Fruit fly (Drosophila melanogaster) whole organism, embryonic: ENCODE measurements around the gene eIF3i.

Experiments used
- CG12219 ChIP-seq: fragments of 200-800 bp; sonication (Bioruptor generic); optimal IDR thresholded peaks from 3 replicates; lab custom pipeline; 2018; ENCODE audit warnings: missing biosample characterization, mild to moderate bottlenecking, missing genetic modification characterization
- CG12391 ChIP-seq: fragments of 200-800 bp; sonication (Bioruptor generic); optimal IDR thresholded peaks from 3 replicates; lab custom pipeline; 2018; ENCODE audit warnings: missing biosample characterization, mild to moderate bottlenecking, missing genetic modification characterization, moderate library complexity
- CG12942 ChIP-seq: fragments of 200-800 bp; sonication (Bioruptor generic); optimal IDR thresholded peaks from 3 replicates; lab custom pipeline; 2016; ENCODE audit warnings: missing biosample characterization, missing genetic modification characterization
- CG13123 ChIP-seq: fragments of 200-800 bp; sonication (Bioruptor generic); optimal IDR thresholded peaks from 2 replicates; lab custom pipeline; 2016; ENCODE audit warnings: missing biosample characterization, missing genetic modification characterization
- CG13624 ChIP-seq: fragments of 200-800 bp; sonication (Bioruptor generic); optimal IDR thresholded peaks from 2 replicates; lab custom pipeline; 2016; ENCODE audit warnings: missing biosample characterization, missing genetic modification characterization
- CG1647 ChIP-seq: fragments of 200-800 bp; sonication (Bioruptor generic); optimal IDR thresholded peaks from 3 replicates; lab custom pipeline; 2016; ENCODE audit warnings: missing biosample characterization, missing genetic modification characterization
- CG16813 ChIP-seq: fragments of 200-800 bp; sonication (Bioruptor generic); IDR thresholded peaks from 3 replicates; pipeline ENCODE4 v1.3.6; 2022; ENCODE audit warnings: missing biosample characterization, missing genetic modification characterization; ENCODE audit not compliant: partially characterized antibody
- CG30431 ChIP-seq: fragments of 200-800 bp; sonication (Bioruptor generic); optimal IDR thresholded peaks from 2 replicates; lab custom pipeline; 2017; ENCODE audit warnings: missing biosample characterization, missing genetic modification characterization
- CG3281 ChIP-seq: fragments of 200-800 bp; sonication (Bioruptor generic); optimal IDR thresholded peaks from 3 replicates; lab custom pipeline; 2017; ENCODE audit warnings: missing biosample characterization, mild to moderate bottlenecking, missing genetic modification characterization
- CG33213 ChIP-seq: fragments of 200-800 bp; sonication (Bioruptor generic); optimal IDR thresholded peaks from 3 replicates; lab custom pipeline; 2016; ENCODE audit warnings: missing biosample characterization, missing genetic modification characterization
- CG34224 ChIP-seq: fragments of 200-800 bp; sonication (Bioruptor generic); IDR thresholded peaks from 3 replicates; pipeline ENCODE4 v1.3.6; 2022; ENCODE audit warnings: missing biosample characterization, missing genetic modification characterization; ENCODE audit not compliant: partially characterized antibody
- CG4282 ChIP-seq: fragments of 200-800 bp; sonication (Bioruptor generic); optimal IDR thresholded peaks from 2 replicates; lab custom pipeline; 2016; ENCODE audit warnings: missing biosample characterization, missing genetic modification characterization
- CG4730 ChIP-seq: fragments of 200-800 bp; sonication (Bioruptor generic); IDR thresholded peaks from 2 replicates; pipeline ENCODE4 v1.3.6; 2022; ENCODE audit warnings: missing biosample characterization, missing genetic modification characterization
- CG6683 ChIP-seq: fragments of 200-800 bp; sonication (Bioruptor generic); optimal IDR thresholded peaks from 2 replicates; lab custom pipeline; 2017; ENCODE audit warnings: missing biosample characterization, mild to moderate bottlenecking, missing genetic modification characterization, missing genetic modification reagents
- CG8290 ChIP-seq, 3 experiments: fragments of 200-800 bp; sonication (Bioruptor generic); optimal IDR thresholded peaks; 2 replicates each; lab custom pipeline; 2016 to 2019; ENCODE audit warnings: missing biosample characterization in 3 of 3, missing genetic modification characterization in 3 of 3, mild to moderate bottlenecking in 2 of 3, moderate library complexity in 1 of 3
- Deaf1 ChIP-seq: fragments of 200-800 bp; optimal IDR thresholded peaks from 3 replicates; lab custom pipeline; 2019; ENCODE audit warnings: missing biosample characterization, mild to moderate bottlenecking, missing genetic modification characterization, moderate library complexity
- Hr78 ChIP-seq, 2 experiments: fragments of 200-800 bp in 1 of 2; fragments of >200 bp in 1 of 2; sonication (Bioruptor generic) in 1 of 2; optimal IDR thresholded peaks; 2 replicates each; lab custom pipeline; 2017 to 2019; ENCODE audit warnings: missing biosample characterization in 2 of 2, missing genetic modification characterization in 2 of 2, mild to moderate bottlenecking in 1 of 2, moderate library complexity in 1 of 2
- Jarid2 ChIP-seq: fragments of 200-800 bp; sonication (Bioruptor generic); optimal IDR thresholded peaks from 3 replicates; lab custom pipeline; 2017; ENCODE audit warnings: mild to moderate bottlenecking, missing biosample characterization, missing genetic modification reagents, missing genetic modification characterization
- Meics ChIP-seq: fragments of 200-800 bp; sonication (Bioruptor generic); optimal IDR thresholded peaks from 2 replicates; lab custom pipeline; 2017; ENCODE audit warnings: missing biosample characterization, mild to moderate bottlenecking, missing genetic modification characterization
- Neu2 ChIP-seq: fragments of 200-800 bp; sonication (Bioruptor generic); optimal IDR thresholded peaks from 3 replicates; lab custom pipeline; 2016; ENCODE audit warnings: missing biosample characterization, missing genetic modification characterization, borderline replicate concordance
- PHDP ChIP-seq: fragments of 200-800 bp; sonication (Bioruptor generic); optimal IDR thresholded peaks from 3 replicates; lab custom pipeline; 2018; ENCODE audit warnings: missing biosample characterization, mild to moderate bottlenecking, missing genetic modification characterization, moderate library complexity
- Scr ChIP-seq: fragments of 200-800 bp; sonication (Bioruptor generic); IDR thresholded peaks from 2 replicates; pipeline ENCODE4 v1.3.6; 2022; ENCODE audit warnings: missing biosample characterization, missing genetic modification characterization; ENCODE audit not compliant: partially characterized antibody
- Sox102F ChIP-seq: fragments of 200-800 bp; sonication (Bioruptor generic); optimal IDR thresholded peaks from 2 replicates; lab custom pipeline; 2018; ENCODE audit warnings: missing biosample characterization, mild to moderate bottlenecking, missing genetic modification characterization, moderate library complexity
- Spps ChIP-seq: fragments of 200-800 bp; sonication (Bioruptor generic); optimal IDR thresholded peaks from 2 replicates; lab custom pipeline; 2018; ENCODE audit warnings: missing biosample characterization, mild to moderate bottlenecking, missing genetic modification characterization
- Sry-δ ChIP-seq: fragments of 200-800 bp; sonication (Bioruptor generic); optimal IDR thresholded peaks from 2 replicates; lab custom pipeline; 2016; ENCODE audit warnings: missing biosample characterization, missing genetic modification characterization
- Tbp ChIP-seq: fragments of >200 bp; optimal IDR thresholded peaks from 2 replicates; lab custom pipeline; 2018; ENCODE audit warnings: missing biosample characterization, missing genetic modification characterization
- Usf ChIP-seq: fragments of 200-800 bp; sonication (Bioruptor generic); optimal IDR thresholded peaks from 2 replicates; lab custom pipeline; 2017; ENCODE audit warnings: missing genotype, missing biosample characterization, missing genetic modification characterization
- Vsx1 ChIP-seq: fragments of 200-800 bp; sonication (Bioruptor generic); optimal IDR thresholded peaks from 2 replicates; lab custom pipeline; 2017; ENCODE audit warnings: missing biosample characterization, mild to moderate bottlenecking, missing genetic modification characterization, missing genetic modification reagents
- aop ChIP-seq: fragments of 200-800 bp; sonication (Bioruptor generic); IDR thresholded peaks from 2 replicates; pipeline ENCODE4 v1.3.6; 2022; ENCODE audit warnings: missing biosample characterization, missing genetic modification characterization
- bbx ChIP-seq: fragments of 200-800 bp; sonication (Bioruptor generic); IDR thresholded peaks from 2 replicates; pipeline ENCODE4 v1.3.6; 2022; ENCODE audit warnings: missing biosample characterization, missing genetic modification characterization; ENCODE audit not compliant: partially characterized antibody
- bowl ChIP-seq: fragments of 200-800 bp; sonication (Bioruptor generic); IDR thresholded peaks from 2 replicates; pipeline ENCODE4 v1.3.6; 2022; ENCODE audit warnings: missing biosample characterization, missing genetic modification characterization
- cg ChIP-seq: fragments of 200-800 bp; sonication (Bioruptor generic); optimal IDR thresholded peaks from 3 replicates; lab custom pipeline; 2019; ENCODE audit warnings: missing biosample characterization, mild to moderate bottlenecking, missing genetic modification characterization, moderate library complexity
- dm ChIP-seq: fragments of 200-800 bp; sonication (Bioruptor generic); optimal IDR thresholded peaks from 3 replicates; lab custom pipeline; 2016; ENCODE audit warnings: missing biosample characterization, missing genetic modification characterization
- esg ChIP-seq: fragments of 200-800 bp; sonication (Bioruptor generic); conservative IDR thresholded peaks from 2 replicates; pipeline ENCODE4 v1.3.6; 2022; ENCODE audit warnings: missing biosample characterization, missing genetic modification characterization
- exex ChIP-seq: fragments of 200-800 bp; sonication (Bioruptor generic); optimal IDR thresholded peaks from 4 replicates; lab custom pipeline; 2018; ENCODE audit warnings: missing biosample characterization, mild to moderate bottlenecking, missing genetic modification characterization, moderate library complexity
- fd3F ChIP-seq: fragments of 200-800 bp; sonication (Bioruptor generic); optimal IDR thresholded peaks from 2 replicates; lab custom pipeline; 2018; ENCODE audit warnings: missing biosample characterization, mild to moderate bottlenecking, missing genetic modification characterization, moderate library complexity
- grn ChIP-seq: fragments of 200-800 bp; sonication (Bioruptor generic); optimal IDR thresholded peaks from 3 replicates; lab custom pipeline; 2017; ENCODE audit warnings: missing biosample characterization, missing genetic modification characterization
- maf-S ChIP-seq: fragments of 200-800 bp; sonication (Bioruptor generic); optimal IDR thresholded peaks from 2 replicates; lab custom pipeline; 2016; ENCODE audit warnings: missing biosample characterization, missing genetic modification characterization
- odd ChIP-seq: fragments of 200-800 bp; sonication (Bioruptor generic); optimal IDR thresholded peaks from 2 replicates; lab custom pipeline; 2017; ENCODE audit warnings: missing biosample characterization, mild to moderate bottlenecking, missing genetic modification characterization
- pnt ChIP-seq: fragments of 200-800 bp; sonication (Bioruptor generic); optimal IDR thresholded peaks from 3 replicates; lab custom pipeline; 2016; ENCODE audit warnings: missing biosample characterization, missing genetic modification characterization
- run ChIP-seq: fragments of 200-800 bp; sonication (Bioruptor generic); optimal IDR thresholded peaks from 3 replicates; lab custom pipeline; 2018; ENCODE audit warnings: missing biosample characterization, mild to moderate bottlenecking, missing genetic modification characterization
- sd ChIP-seq: fragments of 200-800 bp; sonication (Bioruptor generic); optimal IDR thresholded peaks from 3 replicates; lab custom pipeline; 2018; ENCODE audit warnings: missing biosample characterization, mild to moderate bottlenecking, missing genetic modification characterization, moderate library complexity
- sens-2 ChIP-seq: fragments of 200-800 bp; sonication (Bioruptor generic); IDR thresholded peaks from 2 replicates; pipeline ENCODE4 v1.3.6; 2022; ENCODE audit warnings: missing biosample characterization, missing genetic modification characterization
- sna ChIP-seq: fragments of 200-800 bp; sonication (Bioruptor generic); IDR thresholded peaks from 2 replicates; pipeline ENCODE4 v1.3.6; 2022; ENCODE audit warnings: missing biosample characterization, missing genetic modification characterization; ENCODE audit not compliant: partially characterized antibody
- tap ChIP-seq: fragments of 200-800 bp; optimal IDR thresholded peaks from 3 replicates; lab custom pipeline; 2019; ENCODE audit warnings: missing biosample characterization, mild to moderate bottlenecking, missing genetic modification characterization, moderate library complexity
- tin ChIP-seq: fragments of 200-800 bp; sonication (Bioruptor generic); optimal IDR thresholded peaks from 3 replicates; lab custom pipeline; 2016; ENCODE audit warnings: missing biosample characterization, missing genetic modification characterization
- tll ChIP-seq, 2 experiments: fragments of 200-800 bp in 1 of 2; fragments of >200 bp in 1 of 2; sonication (Bioruptor generic) in 1 of 2; optimal IDR thresholded peaks; 2 replicates each; lab custom pipeline; 2017 to 2019; ENCODE audit warnings: missing biosample characterization in 2 of 2, missing genetic modification characterization in 2 of 2, mild to moderate bottlenecking in 1 of 2, moderate library complexity in 1 of 2
- trh ChIP-seq: fragments of 200-800 bp; sonication (Bioruptor generic); optimal IDR thresholded peaks from 2 replicates; lab custom pipeline; 2016; ENCODE audit warnings: missing biosample characterization, missing genetic modification characterization
- unpg ChIP-seq: fragments of 200-800 bp; sonication (Bioruptor generic); optimal IDR thresholded peaks from 3 replicates; lab custom pipeline; 2018; ENCODE audit warnings: missing biosample characterization, mild to moderate bottlenecking, missing genetic modification characterization, moderate library complexity
- zen ChIP-seq: fragments of 200-800 bp; sonication (Bioruptor generic); optimal IDR thresholded peaks from 3 replicates; lab custom pipeline; 2018; ENCODE audit warnings: missing biosample characterization, mild to moderate bottlenecking, missing genetic modification characterization, moderate library complexity

Gene eIF3i

dm6 chr2L:4995837-4996136 lies 28.2 kb upstream of the eIF3i start:
- TF ChIP-seq esg (GFP tag; lab: Robert Waterston, UW) (no peak), CG4730 (GFP tag; lab: Robert Waterston, UW) (no peak), trh (no peak), Deaf1 (tag; lab: Kevin White, UChicago) (no peak), run (tag; lab: Kevin White, UChicago) (no peak), Sox102F (no peak), cg (GFP tag; lab: Kevin White, UChicago) (no peak), CG13123 (no peak), CG1647 (GFP tag; lab: Kevin White, UChicago) (no peak), maf-S (GFP tag; lab: Kevin White, UChicago) (no peak), tap (no peak), Tbp (GFP tag; lab: Kevin White, UChicago) (no peak), pnt (GFP tag; lab: Kevin White, UChicago) (no peak), fd3F (GFP tag; lab: Kevin White, UChicago) (no peak), sd (tag; lab: Kevin White, UChicago) (peak; percentile 20), grn (GFP tag; lab: Kevin White, UChicago) (no peak), CG16813 (no peak), CG6683 (GFP tag; lab: Kevin White, UChicago) (no peak), sens-2 (peak; percentile 55; the same call in 1 of the 2 replicates), PHDP (tag; lab: Kevin White, UChicago) (peak; percentile 4), unpg (GFP tag; lab: Kevin White, UChicago) (no peak), tin (GFP tag; lab: Kevin White, UChicago) (no peak), CG12391 (no peak), Scr (GFP tag; lab: Robert Waterston, UW) (no peak), Meics (GFP tag; lab: Kevin White, UChicago) (no peak), Usf (GFP tag; lab: Kevin White, UChicago) (no peak), Vsx1 (GFP tag; lab: Kevin White, UChicago) (peak; percentile 71), Neu2 (GFP tag; lab: Kevin White, UChicago) (no peak), tll (GFP tag; optimal IDR thresholded peaks at IDR 0.05; lab: Kevin White, UChicago) (peak in 1 of 2 experiments; percentile 27), Spps (tag; lab: Kevin White, UChicago) (no peak), Hr78 (GFP tag; optimal IDR thresholded peaks at IDR 0.05; lab: Kevin White, UChicago) (no peak), bbx (GFP tag; lab: Robert Waterston, UW) (no peak), CG13624 (GFP tag; lab: Kevin White, UChicago) (no peak), dm (no peak), CG12219 (no peak), CG4282 (GFP tag; lab: Kevin White, UChicago) (no peak), odd (GFP tag; lab: Kevin White, UChicago) (no peak), sna (no peak), zen (tag; lab: Kevin White, UChicago) (peak; percentile 92), CG33213 (GFP tag; lab: Kevin White, UChicago) (no peak), CG30431 (no peak), CG34224 (GFP tag; lab: Robert Waterston, UW) (no peak), CG3281 (GFP tag; lab: Kevin White, UChicago) (no peak), CG8290 (GFP tag; optimal IDR thresholded peaks at IDR 0.05; lab: Kevin White, UChicago) (no peak), CG8290 (tag; optimal IDR thresholded peaks at IDR 0.05; lab: Kevin White, UChicago) (no peak), CG12942 (GFP tag; lab: Kevin White, UChicago) (no peak), Jarid2 (no peak), aop (GFP tag; lab: Robert Waterston, UW) (no peak), exex (tag; lab: Kevin White, UChicago) (peak; percentile 98), bowl (GFP tag; lab: Robert Waterston, UW) (no peak), Sry-δ (GFP tag; lab: Kevin White, UChicago) (no peak)
